Fruit fly (Drosophila melanogaster) whole organism, wandering third instar larva: Measurements from ENCODE around the gene CG31267.

ENCODE experiments used
- Abd-B ChIP-seq: fragments of >200 bp; optimal IDR thresholded peaks from 2 replicates; lab custom pipeline; 2017; ENCODE audit warnings: missing biosample characterization, missing genetic modification characterization
- CG32264 ChIP-seq: fragments of 200-800 bp; sonication (Bioruptor generic); optimal IDR thresholded peaks from 2 replicates; lab custom pipeline; 2016; ENCODE audit warnings: missing biosample characterization, missing genetic modification characterization
- CG9705 ChIP-seq: fragments of 200-800 bp; sonication (Bioruptor generic); optimal IDR thresholded peaks from 2 replicates; lab custom pipeline; 2018; ENCODE audit warnings: missing biosample characterization, mild to moderate bottlenecking, missing genetic modification characterization
- CrebA ChIP-seq: fragments of 200-800 bp; sonication (Bioruptor generic); optimal IDR thresholded peaks from 2 replicates; lab custom pipeline; 2016; ENCODE audit warnings: missing biosample characterization, mild to moderate bottlenecking, missing genetic modification characterization, borderline replicate concordance
- Dfd ChIP-seq: fragments of >200 bp; optimal IDR thresholded peaks from 2 replicates; lab custom pipeline; 2017; ENCODE audit warnings: missing biosample characterization, missing genetic modification characterization
- Dif ChIP-seq: fragments of 200-275, 200-300 bp; sonication (Bioruptor generic); optimal IDR thresholded peaks from 2 replicates; lab custom pipeline; 2018; ENCODE audit warnings: missing biosample characterization, missing genetic modification characterization; ENCODE audit not compliant: partially characterized antibody
- Hnf4 ChIP-seq: fragments of 200-800 bp; sonication (Bioruptor generic); optimal IDR thresholded peaks from 2 replicates; lab custom pipeline; 2016; ENCODE audit warnings: missing biosample characterization, mild to moderate bottlenecking, missing genetic modification characterization
- Hr78 ChIP-seq: fragments of >200 bp; optimal IDR thresholded peaks from 2 replicates; lab custom pipeline; 2017; ENCODE audit warnings: missing biosample characterization, missing genetic modification characterization
- Hr83 ChIP-seq: fragments of 200-300 bp; sonication (Bioruptor generic); optimal IDR thresholded peaks from 2 replicates; lab custom pipeline; 2016; ENCODE audit warnings: missing biosample characterization, mild to moderate bottlenecking, missing genetic modification characterization, moderate library complexity; ENCODE audit not compliant: poor library complexity, severe bottlenecking
- Jra ChIP-seq: sonication (Bioruptor generic); optimal IDR thresholded peaks from 2 replicates; lab custom pipeline; 2016; ENCODE audit warnings: missing biosample characterization, missing genetic modification characterization
- Mio ChIP-seq: sonication (Bioruptor generic); optimal IDR thresholded peaks from 2 replicates; lab custom pipeline; 2016; ENCODE audit warnings: missing biosample characterization, missing genetic modification characterization
- Myc ChIP-seq: fragments of >200 bp; optimal IDR thresholded peaks from 2 replicates; lab custom pipeline; 2017
- N ChIP-seq: fragments of >200 bp; optimal IDR thresholded peaks from 2 replicates; lab custom pipeline; 2018; ENCODE audit warnings: missing biosample characterization, missing external identifiers, missing genetic modification characterization
- OdsH ChIP-seq: fragments of 200-800 bp; sonication (Bioruptor generic); optimal IDR thresholded peaks from 2 replicates; lab custom pipeline; 2016; ENCODE audit warnings: missing biosample characterization, mild to moderate bottlenecking, missing genetic modification characterization
- Rel ChIP-seq, 2 experiments: fragments of 200-800 bp; sonication (Bioruptor generic) in 1 of 2; optimal IDR thresholded peaks; 2 replicates in 1 of 2; 3 replicates in 1 of 2; lab custom pipeline; 2016 to 2019; ENCODE audit warnings: mild to moderate bottlenecking in 2 of 2, missing biosample characterization in 2 of 2, missing genetic modification characterization in 2 of 2, moderate library complexity in 1 of 2
- Sp1 ChIP-seq: fragments of 200-800 bp; sonication (Bioruptor generic); optimal IDR thresholded peaks from 3 replicates; lab custom pipeline; 2019; ENCODE audit warnings: missing biosample characterization, mild to moderate bottlenecking, missing genetic modification characterization, moderate library complexity
- Vsx2 ChIP-seq: fragments of 200-300, 225-300 bp; sonication (Bioruptor generic); optimal IDR thresholded peaks from 2 replicates; lab custom pipeline; 2018; ENCODE audit warnings: missing biosample characterization, missing genetic modification characterization; ENCODE audit not compliant: partially characterized antibody
- br ChIP-seq: fragments of 200-800 bp; sonication (Bioruptor generic); optimal IDR thresholded peaks from 2 replicates; lab custom pipeline; 2016; ENCODE audit warnings: missing biosample characterization, missing genetic modification characterization
- brk ChIP-seq: fragments of 200-800 bp; sonication (Bioruptor generic); optimal IDR thresholded peaks from 2 replicates; lab custom pipeline; 2016; ENCODE audit warnings: missing biosample characterization, mild to moderate bottlenecking, missing genetic modification characterization
- dl ChIP-seq, 2 experiments: fragments of 175-275, 200-275 bp in 1 of 2; fragments of 200-275 bp in 1 of 2; sonication (Bioruptor generic); optimal IDR thresholded peaks; lab custom pipeline; 2018; ENCODE audit warnings: mild to moderate bottlenecking in 2 of 2, missing biosample characterization in 2 of 2, missing genetic modification characterization in 2 of 2, moderate library complexity in 2 of 2; ENCODE audit not compliant: partially characterized antibody in 2 of 2, insufficient read depth in 1 of 2
- dmrt93B ChIP-seq: fragments of 200-800 bp; sonication (Bioruptor generic); optimal IDR thresholded peaks from 2 replicates; lab custom pipeline; 2018; ENCODE audit warnings: missing biosample characterization, mild to moderate bottlenecking, missing genetic modification characterization
- dsf ChIP-seq: sonication (Bioruptor generic); optimal IDR thresholded peaks from 2 replicates; lab custom pipeline; 2016; ENCODE audit warnings: missing biosample characterization, missing genetic modification characterization, borderline replicate concordance
- ey ChIP-seq: fragments of 200-800 bp; sonication (Bioruptor generic); optimal IDR thresholded peaks from 2 replicates; lab custom pipeline; 2016; ENCODE audit warnings: missing biosample characterization, missing genetic modification characterization
- foxo ChIP-seq, 2 experiments: fragments of 200-800 bp; sonication (Bioruptor generic); optimal IDR thresholded peaks; 2 replicates in 1 of 2; 3 replicates in 1 of 2; lab custom pipeline; 2016 to 2017; ENCODE audit warnings: missing biosample characterization in 2 of 2, missing genetic modification characterization in 2 of 2
- fru ChIP-seq: fragments of 200-800 bp; sonication (Bioruptor generic); optimal IDR thresholded peaks from 3 replicates; lab custom pipeline; 2016; ENCODE audit warnings: missing biosample characterization, mild to moderate bottlenecking, missing genetic modification characterization
- h ChIP-seq: fragments of 200-800 bp; sonication (Bioruptor generic); optimal IDR thresholded peaks from 3 replicates; lab custom pipeline; 2016; ENCODE audit warnings: missing biosample characterization, mild to moderate bottlenecking, missing genetic modification characterization
- jim ChIP-seq: fragments of 175-275, 200-325 bp; sonication (Bioruptor generic); optimal IDR thresholded peaks from 2 replicates; lab custom pipeline; 2016; ENCODE audit warnings: missing biosample characterization, mild to moderate bottlenecking, missing genetic modification characterization
- lola ChIP-seq: fragments of >200 bp; optimal IDR thresholded peaks from 2 replicates; lab custom pipeline; 2017; ENCODE audit warnings: missing biosample characterization, missing genetic modification characterization
- pan ChIP-seq: fragments of >200 bp; optimal IDR thresholded peaks from 2 replicates; lab custom pipeline; 2017
- psq ChIP-seq: fragments of 200-800 bp; sonication (Bioruptor generic); optimal IDR thresholded peaks from 3 replicates; lab custom pipeline; 2017; ENCODE audit warnings: missing biosample characterization, mild to moderate bottlenecking, missing genetic modification characterization, moderate library complexity
- rgr ChIP-seq: fragments of 200-800 bp; sonication (Bioruptor generic); optimal IDR thresholded peaks from 3 replicates; lab custom pipeline; 2016; ENCODE audit warnings: missing biosample characterization, mild to moderate bottlenecking, missing genetic modification characterization
- sage ChIP-seq: fragments of 200-800 bp; sonication (Bioruptor generic); optimal IDR thresholded peaks from 2 replicates; lab custom pipeline; 2016; ENCODE audit warnings: missing biosample characterization, mild to moderate bottlenecking, missing genetic modification characterization
- sv ChIP-seq: fragments of 200-800 bp; sonication (Bioruptor generic); optimal IDR thresholded peaks from 3 replicates; lab custom pipeline; 2016; ENCODE audit warnings: missing biosample characterization, missing genetic modification characterization
- tai ChIP-seq: sonication (Bioruptor generic); optimal IDR thresholded peaks from 2 replicates; lab custom pipeline; 2016; ENCODE audit warnings: missing biosample characterization, missing genetic modification characterization
- usp ChIP-seq: fragments of >200 bp; optimal IDR thresholded peaks from 2 replicates; lab custom pipeline; 2017; ENCODE audit warnings: missing biosample characterization, missing genetic modification characterization
- woc ChIP-seq: sonication (Bioruptor generic); optimal IDR thresholded peaks from 2 replicates; lab custom pipeline; 2016; ENCODE audit warnings: missing biosample characterization, mild to moderate bottlenecking, missing genetic modification characterization

CG31267 gene

DNA sequence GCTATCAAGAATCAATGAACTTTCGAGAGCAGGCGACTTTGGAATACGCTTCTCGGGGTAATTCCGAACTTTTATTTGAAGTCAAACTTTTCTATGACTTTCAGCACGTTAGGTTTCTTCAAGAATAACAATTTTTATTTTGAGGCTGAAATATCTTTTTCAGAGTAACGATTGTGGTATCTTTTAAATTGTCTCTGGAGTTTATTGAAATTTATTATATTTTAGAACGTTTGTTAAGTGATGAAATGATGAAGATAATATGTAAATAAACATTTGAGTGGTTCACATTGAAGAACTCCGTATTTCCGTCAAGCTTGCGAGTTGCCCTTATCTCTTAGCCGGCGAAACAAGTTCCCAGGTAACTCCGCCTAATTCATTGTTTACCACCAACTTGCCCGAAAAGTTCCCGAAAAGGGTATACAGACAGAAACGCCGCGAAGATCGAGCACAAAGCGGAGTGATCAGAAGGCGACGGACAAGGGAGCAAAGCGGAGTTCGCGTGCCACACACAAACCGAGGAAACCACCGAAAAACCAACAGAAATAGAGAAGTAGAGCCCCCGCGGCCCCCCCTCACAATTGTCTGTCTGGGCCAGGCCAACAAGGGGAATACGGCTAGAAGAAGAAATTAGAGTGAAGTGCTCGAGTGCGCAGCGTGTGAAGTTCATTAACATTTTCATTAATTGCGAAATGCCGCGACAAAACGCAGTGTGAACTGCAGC, 16.2 kb upstream of the CG31267 start (continued):
- TF ChIP-seq fru (GFP tag; lab: Kevin White, UChicago) (peak; percentile 64), Jra (GFP tag; lab: Kevin White, UChicago) (no peak), Hr78 (GFP tag; lab: Kevin White, UChicago) (no peak)

DNA sequence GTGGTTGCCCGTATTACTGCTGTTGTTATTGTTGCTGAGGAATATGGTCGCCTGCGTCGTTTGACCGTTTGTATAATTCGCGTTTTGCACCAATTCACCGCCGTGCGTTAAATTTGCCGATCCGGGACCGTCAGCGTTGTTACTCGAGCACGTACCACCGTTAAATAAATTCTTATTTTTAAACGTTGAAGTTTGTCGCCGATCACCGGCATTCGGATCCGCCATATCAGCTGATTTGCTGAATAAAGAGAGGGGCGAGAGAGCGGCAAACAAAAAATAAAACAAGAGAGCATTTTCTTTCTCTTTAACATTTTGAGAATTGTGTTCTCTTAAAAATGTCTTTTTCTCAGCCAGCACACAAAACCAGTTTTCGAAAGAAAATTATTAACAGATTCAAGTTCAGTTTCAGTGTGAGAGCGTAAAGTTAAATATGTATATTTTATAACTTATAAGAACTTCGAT, 15.0 kb upstream of the CG31267 start:
- TF ChIP-seq N (no peak), psq (GFP tag; lab: Kevin White, UChicago) (no peak), tai (no peak), Dfd (no peak), foxo (GFP tag; optimal IDR thresholded peaks at IDR 0.05; lab: Kevin White, UChicago) (peak in 1 of 2 experiments; percentile 32), woc (GFP tag; lab: Kevin White, UChicago) (no peak), Jra (GFP tag; lab: Kevin White, UChicago) (no peak), Hr83 (GFP tag; lab: Kevin White, UChicago) (peak; percentile 45), pan (lab: Kevin White, UChicago) (no peak), jim (no peak), dsf (GFP tag; lab: Kevin White, UChicago) (no peak), dl (GFP tag; optimal IDR thresholded peaks at IDR 0.05; lab: Kevin White, UChicago; ENCODE audit: insufficient read depth in 1 of 2, partially characterized antibody in 2 of 2) (peak; percentile 29 to 60), rgr (GFP tag; lab: Kevin White, UChicago) (no peak), h (GFP tag; lab: Kevin White, UChicago) (no peak), Abd-B (no peak), sv (GFP tag; lab: Kevin White, UChicago) (no peak), brk (GFP tag; lab: Kevin White, UChicago) (peak; percentile 38), lola (GFP tag; lab: Kevin White, UChicago) (peak; percentile 45), ey (GFP tag; lab: Kevin White, UChicago) (no peak), CG9705 (GFP tag; lab: Kevin White, UChicago) (no peak), Sp1 (GFP tag; lab: Kevin White, UChicago) (peak; percentile 39), Myc (lab: Kevin White, UChicago) (no peak), CG32264 (peak; percentile 15), Dif (GFP tag; lab: Kevin White, UChicago) (peak; percentile 59), Hr78 (GFP tag; lab: Kevin White, UChicago) (no peak), sage (peak; percentile 73), Hnf4 (no peak), usp (no peak), br (GFP tag; lab: Kevin White, UChicago) (peak; percentile 12), CrebA (peak; percentile 74), Rel (GFP tag; optimal IDR thresholded peaks at IDR 0.05; lab: Kevin White, UChicago) (no peak), Rel (tag; optimal IDR thresholded peaks at IDR 0.05; lab: Kevin White, UChicago) (peak; percentile 22), dmrt93B (GFP tag; lab: Kevin White, UChicago) (no peak)

DNA sequence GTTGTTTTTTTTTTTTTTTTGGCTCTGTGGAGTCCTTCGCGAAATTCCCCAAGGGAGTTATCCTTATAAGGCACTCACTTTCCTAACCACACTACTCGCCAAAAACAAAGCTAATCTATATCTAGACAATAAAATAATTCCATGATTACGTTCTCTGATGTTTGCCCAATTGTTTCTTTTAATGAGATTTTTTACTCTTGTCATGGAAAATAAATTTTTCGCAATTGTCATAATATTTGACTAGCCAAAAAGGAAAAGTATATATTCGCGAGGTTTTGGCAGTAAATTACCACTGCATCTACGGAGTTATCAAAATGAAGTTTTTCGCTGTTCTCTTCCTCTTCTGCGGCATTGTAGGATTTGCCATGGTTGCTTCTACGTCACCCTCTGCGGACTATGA, 13.8 kb upstream of the CG31267 start, which contains the start of gene CG34278:
Gene CG34278 (plus strand): TSS at position 301 of the 400 bp plus-strand sequence.
- TF ChIP-seq OdsH (GFP tag; lab: Kevin White, UChicago) (no peak), Sp1 (GFP tag; lab: Kevin White, UChicago) (no peak), N (no peak), lola (GFP tag; lab: Kevin White, UChicago) (no peak), tai (no peak)

DNA sequence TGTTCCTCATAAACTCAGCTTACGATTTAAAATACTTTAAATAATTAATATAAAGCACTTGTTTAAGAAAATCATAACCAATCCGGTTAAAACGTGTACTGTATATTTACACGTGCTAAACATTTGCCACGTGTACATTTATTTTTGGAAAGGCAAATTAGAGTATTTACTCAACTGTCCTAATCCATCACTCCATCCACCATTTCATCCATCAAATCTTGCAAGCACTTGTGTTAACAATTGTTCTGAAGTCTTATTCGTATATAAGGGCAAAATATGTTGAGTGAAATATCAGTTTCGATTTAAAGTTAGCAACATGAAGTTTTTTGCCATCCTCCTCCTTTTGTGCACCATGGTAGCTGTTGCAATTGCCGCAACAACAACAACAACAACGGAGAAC, 12.7 kb upstream of the CG31267 start, which contains the start of gene CG42779:
Gene CG42779 (plus strand): TSS at position 301 of the 400 bp plus-strand sequence.
- no peak for TF ChIP-seq N
- TF ChIP-seq h (GFP tag; lab: Kevin White, UChicago): no peak
- TF ChIP-seq CrebA: no peak
- TF ChIP-seq sage: no peak
- no peak for TF ChIP-seq CG32264
- TF ChIP-seq Vsx2: no peak
- TF ChIP-seq Hnf4: no peak
- TF ChIP-seq Dfd: no peak
- TF ChIP-seq Mio: no peak
- TF ChIP-seq Jra (GFP tag; lab: Kevin White, UChicago): no peak
- no peak for TF ChIP-seq dsf (GFP tag; lab: Kevin White, UChicago)
- TF ChIP-seq Abd-B: no peak
